Fruit fly (Drosophila melanogaster) whole organism, embryonic: ENCODE measurements around the gene CG5290.

ENCODE experiments used
- Atf-2 ChIP-seq: fragments of 200-800 bp; sonication (Bioruptor generic); optimal IDR thresholded peaks from 2 replicates; lab custom pipeline; 2016; ENCODE audit warnings: missing biosample characterization, missing genetic modification characterization
- Atf6 ChIP-seq: fragments of 200-800 bp; sonication (Bioruptor generic); IDR thresholded peaks from 2 replicates; pipeline ENCODE4 v1.3.6; 2022; ENCODE audit warnings: missing biosample characterization, missing genetic modification characterization
- B-H2 ChIP-seq: fragments of 200-800 bp; sonication (Bioruptor generic); optimal IDR thresholded peaks from 2 replicates; lab custom pipeline; 2018; ENCODE audit warnings: missing biosample characterization, mild to moderate bottlenecking, missing genetic modification characterization
- Blimp-1 ChIP-seq: fragments of 200-800 bp; sonication (Bioruptor generic); optimal IDR thresholded peaks from 3 replicates; lab custom pipeline; 2018; ENCODE audit warnings: missing biosample characterization, missing genetic modification characterization, mild to moderate bottlenecking, moderate library complexity, missing genetic modification reagents
- CG10959 ChIP-seq: fragments of 200-800 bp; sonication (Bioruptor generic); IDR thresholded peaks from 2 replicates; pipeline ENCODE4 v1.3.6; 2022; ENCODE audit warnings: missing biosample characterization, missing genetic modification characterization
- CG11695 ChIP-seq: fragments of 200-800 bp; sonication (Bioruptor generic); IDR thresholded peaks from 3 replicates; pipeline ENCODE4 v1.3.6; 2022; ENCODE audit warnings: missing biosample characterization, missing genetic modification characterization
- CG14667 ChIP-seq: fragments of 200-800 bp; sonication (Bioruptor generic); IDR thresholded peaks from 2 replicates; pipeline ENCODE4 v1.3.6; 2022; ENCODE audit warnings: missing biosample characterization, missing genetic modification characterization
- CG1529 ChIP-seq: fragments of 200-800 bp; sonication (Bioruptor generic); optimal IDR thresholded peaks from 3 replicates; lab custom pipeline; 2018; ENCODE audit warnings: missing biosample characterization, missing genetic modification characterization
- CG17802 ChIP-seq: fragments of 200-800 bp; sonication (Bioruptor generic); optimal IDR thresholded peaks from 2 replicates; lab custom pipeline; 2018; ENCODE audit warnings: missing biosample characterization, mild to moderate bottlenecking, missing genetic modification characterization, moderate library complexity
- CG18262 ChIP-seq: fragments of 200-800 bp; optimal IDR thresholded peaks from 3 replicates; lab custom pipeline; 2019; ENCODE audit warnings: missing biosample characterization, mild to moderate bottlenecking, missing genetic modification characterization, moderate library complexity
- CG2678 ChIP-seq: fragments of 200-800 bp; sonication (Bioruptor generic); optimal IDR thresholded peaks from 3 replicates; lab custom pipeline; 2019; ENCODE audit warnings: missing biosample characterization, mild to moderate bottlenecking, missing genetic modification characterization, moderate library complexity
- CG32532 ChIP-seq: fragments of 200-800 bp; sonication (Bioruptor generic); IDR thresholded peaks from 2 replicates; pipeline ENCODE4 v1.3.6; 2022; ENCODE audit warnings: missing biosample characterization, missing genetic modification characterization
- CG4820 ChIP-seq: fragments of 200-800 bp; sonication (Bioruptor generic); optimal IDR thresholded peaks from 3 replicates; lab custom pipeline; 2016; ENCODE audit warnings: missing biosample characterization, missing genetic modification characterization
- CG7357 ChIP-seq: fragments of 200-800 bp; sonication (Bioruptor generic); IDR thresholded peaks from 3 replicates; pipeline ENCODE4 v1.3.6; 2022; ENCODE audit warnings: missing biosample characterization, missing genetic modification characterization
- CG7987 ChIP-seq: fragments of 200-800 bp; sonication (Bioruptor generic); optimal IDR thresholded peaks from 2 replicates; lab custom pipeline; 2018; ENCODE audit warnings: missing biosample characterization, mild to moderate bottlenecking, missing genetic modification characterization, moderate library complexity
- CG8281 ChIP-seq: fragments of 200-800 bp; sonication (Bioruptor generic); optimal IDR thresholded peaks from 2 replicates; lab custom pipeline; 2018; ENCODE audit warnings: missing biosample characterization, mild to moderate bottlenecking, missing genetic modification characterization, moderate library complexity
- CG9437 ChIP-seq: fragments of 200-800 bp; sonication (Bioruptor generic); optimal IDR thresholded peaks from 2 replicates; lab custom pipeline; 2018; ENCODE audit warnings: missing biosample characterization, mild to moderate bottlenecking, missing genetic modification characterization
- CG9876 ChIP-seq: fragments of 200-800 bp; sonication (Bioruptor generic); optimal IDR thresholded peaks from 2 replicates; lab custom pipeline; 2016; ENCODE audit warnings: missing biosample characterization, missing genetic modification characterization
- Chrac-16 ChIP-seq: fragments of 200-800 bp; sonication (Bioruptor generic); optimal IDR thresholded peaks from 3 replicates; lab custom pipeline; 2016; ENCODE audit warnings: missing biosample characterization, missing genetic modification characterization
- D19B ChIP-seq: fragments of 200-800 bp; sonication (Bioruptor generic); optimal IDR thresholded peaks from 2 replicates; lab custom pipeline; 2017; ENCODE audit warnings: missing biosample characterization, mild to moderate bottlenecking, missing genetic modification characterization
- Elba2 ChIP-seq: fragments of 200-800 bp; sonication (Bioruptor generic); optimal IDR thresholded peaks from 3 replicates; lab custom pipeline; 2016; ENCODE audit warnings: missing biosample characterization, missing genetic modification characterization
- Gsc ChIP-seq: fragments of 200-800 bp; sonication (Bioruptor generic); IDR thresholded peaks from 2 replicates; pipeline ENCODE4 v1.3.6; 2022; ENCODE audit warnings: missing biosample characterization, missing genetic modification characterization
- HmgZ ChIP-seq: fragments of 200-800 bp; sonication (Bioruptor generic); optimal IDR thresholded peaks from 2 replicates; lab custom pipeline; 2018; ENCODE audit warnings: missing biosample characterization, mild to moderate bottlenecking, missing genetic modification characterization
- MTF-1 ChIP-seq: fragments of 200-800 bp; sonication (Bioruptor generic); optimal IDR thresholded peaks from 2 replicates; lab custom pipeline; 2018; ENCODE audit warnings: missing biosample characterization, mild to moderate bottlenecking, missing genetic modification characterization, borderline replicate concordance
- Meics ChIP-seq: fragments of 200-800 bp; sonication (Bioruptor generic); optimal IDR thresholded peaks from 2 replicates; lab custom pipeline; 2017; ENCODE audit warnings: missing biosample characterization, mild to moderate bottlenecking, missing genetic modification characterization
- Myb ChIP-seq: fragments of 200-800 bp; sonication (Bioruptor generic); optimal IDR thresholded peaks from 2 replicates; lab custom pipeline; 2016; ENCODE audit warnings: missing biosample characterization, missing genetic modification characterization
- Opbp ChIP-seq: fragments of 200-800 bp; sonication (Bioruptor generic); IDR thresholded peaks from 3 replicates; pipeline ENCODE4 v1.3.6; 2022; ENCODE audit warnings: missing biosample characterization, missing genetic modification characterization; ENCODE audit not compliant: partially characterized antibody
- Pdp1 ChIP-seq, 2 experiments: fragments of 200-800 bp; sonication (Bioruptor generic); optimal IDR thresholded peaks; 3 replicates each; lab custom pipeline; 2016; ENCODE audit warnings: missing biosample characterization in 2 of 2, missing genetic modification characterization in 2 of 2, mild to moderate bottlenecking in 1 of 2, moderate library complexity in 1 of 2
- Sin3A ChIP-seq: fragments of >200 bp; optimal IDR thresholded peaks from 2 replicates; lab custom pipeline; 2018
- Xrp1 ChIP-seq: fragments of 200-800 bp; sonication (Bioruptor generic); IDR thresholded peaks from 2 replicates; pipeline ENCODE4 v1.3.6; 2022; ENCODE audit warnings: missing biosample characterization, missing genetic modification characterization
- al ChIP-seq: fragments of 200-800 bp; sonication (Bioruptor generic); IDR thresholded peaks from 2 replicates; pipeline ENCODE4 v1.3.6; 2022; ENCODE audit warnings: missing biosample characterization, missing genetic modification characterization
- aop ChIP-seq: fragments of 200-800 bp; sonication (Bioruptor generic); IDR thresholded peaks from 2 replicates; pipeline ENCODE4 v1.3.6; 2022; ENCODE audit warnings: missing biosample characterization, missing genetic modification characterization
- ato ChIP-seq: fragments of 200-800 bp; sonication (Bioruptor generic); IDR thresholded peaks from 2 replicates; pipeline ENCODE4 v1.3.6; 2022; ENCODE audit warnings: missing biosample characterization, missing genetic modification characterization; ENCODE audit not compliant: partially characterized antibody
- bbx ChIP-seq: fragments of 200-800 bp; sonication (Bioruptor generic); IDR thresholded peaks from 2 replicates; pipeline ENCODE4 v1.3.6; 2022; ENCODE audit warnings: missing biosample characterization, missing genetic modification characterization; ENCODE audit not compliant: partially characterized antibody
- cas ChIP-seq: fragments of 200-800 bp; sonication (Bioruptor generic); IDR thresholded peaks from 2 replicates; pipeline ENCODE4 v1.3.6; 2022; ENCODE audit warnings: missing biosample characterization, missing genetic modification characterization
- cato ChIP-seq: fragments of 200-800 bp; sonication (Bioruptor generic); optimal IDR thresholded peaks from 2 replicates; lab custom pipeline; 2016; ENCODE audit warnings: missing biosample characterization, missing genetic modification characterization, borderline replicate concordance
- chif ChIP-seq, 2 experiments: fragments of 200-800 bp; sonication (Bioruptor generic); optimal IDR thresholded peaks; 3 replicates each; lab custom pipeline; 2016; ENCODE audit warnings: missing biosample characterization in 2 of 2, missing genetic modification characterization in 2 of 2
- chinmo ChIP-seq: fragments of 200-800 bp; sonication (Bioruptor generic); IDR thresholded peaks from 4 replicates; pipeline ENCODE4 v1.3.6; 2022; ENCODE audit warnings: missing biosample characterization, missing genetic modification characterization; ENCODE audit not compliant: partially characterized antibody
- da ChIP-seq: fragments of 200-800 bp; sonication (Bioruptor generic); optimal IDR thresholded peaks from 2 replicates; lab custom pipeline; 2016; ENCODE audit warnings: missing biosample characterization, missing genetic modification characterization
- dan ChIP-seq: fragments of 200-800 bp; sonication (Bioruptor generic); IDR thresholded peaks from 2 replicates; pipeline ENCODE4 v1.3.6; 2022; ENCODE audit warnings: missing biosample characterization, missing genetic modification characterization
- dm ChIP-seq: fragments of 200-800 bp; sonication (Bioruptor generic); optimal IDR thresholded peaks from 3 replicates; lab custom pipeline; 2016; ENCODE audit warnings: missing biosample characterization, missing genetic modification characterization
- fd96Cb ChIP-seq: fragments of 200-800 bp; sonication (Bioruptor generic); optimal IDR thresholded peaks from 2 replicates; lab custom pipeline; 2018; ENCODE audit warnings: missing biosample characterization, mild to moderate bottlenecking, missing genetic modification characterization, moderate library complexity
- lov ChIP-seq, 2 experiments: fragments of 200-800 bp in 1 of 2; fragments of >200 bp in 1 of 2; sonication (Bioruptor generic) in 1 of 2; IDR thresholded peaks in 1 of 2; optimal IDR thresholded peaks in 1 of 2; 2 replicates in 1 of 2; 3 replicates in 1 of 2; pipeline versions ENCODE4 v1.3.6 to Lab custom; 2017 to 2022; ENCODE audit warnings: missing biosample characterization in 1 of 2, missing genetic modification characterization in 1 of 2
- odd ChIP-seq: fragments of 200-800 bp; sonication (Bioruptor generic); optimal IDR thresholded peaks from 2 replicates; lab custom pipeline; 2017; ENCODE audit warnings: missing biosample characterization, mild to moderate bottlenecking, missing genetic modification characterization
- org-1 ChIP-seq: fragments of 200-800 bp; sonication (Bioruptor generic); optimal IDR thresholded peaks from 2 replicates; lab custom pipeline; 2017; ENCODE audit warnings: missing biosample characterization, missing genetic modification characterization
- pan ChIP-seq, 4 experiments: fragments of >200 bp in 3 of 4; fragments of 200-800 bp in 1 of 4; sonication (Bioruptor generic) in 1 of 4; optimal IDR thresholded peaks in 3 of 4; IDR thresholded peaks in 1 of 4; 2 replicates each; pipeline versions ENCODE4 v1.3.6 to Lab custom; 2017 to 2022; ENCODE audit warnings: missing biosample characterization in 2 of 4, missing genetic modification characterization in 2 of 4, mixed read lengths in 1 of 4
- pfk ChIP-seq: fragments of 200-800 bp; sonication (Bioruptor generic); optimal IDR thresholded peaks from 2 replicates; lab custom pipeline; 2018; ENCODE audit warnings: missing biosample characterization, mild to moderate bottlenecking, missing genetic modification characterization, moderate library complexity
- pros ChIP-seq: fragments of 200-800 bp; sonication (Bioruptor generic); optimal IDR thresholded peaks from 3 replicates; lab custom pipeline; 2019; ENCODE audit warnings: missing biosample characterization, mild to moderate bottlenecking, missing genetic modification characterization, moderate library complexity
- psq ChIP-seq: fragments of 200-800 bp; sonication (Bioruptor generic); optimal IDR thresholded peaks from 2 replicates; lab custom pipeline; 2017; ENCODE audit warnings: missing biosample characterization, missing genetic modification characterization

Gene CG5290

dm6 chr3L:17961608-17962007, 49.2 kb upstream of the CG5290 start (continued):
- TF ChIP-seq CG8281 (no peak), Chrac-16 (no peak), al (GFP tag; lab: Robert Waterston, UW) (no peak), cato (GFP tag; lab: Kevin White, UChicago) (no peak), CG2678 (no peak), Opbp (GFP tag; lab: Robert Waterston, UW) (peak; percentile 12; the same call in 1 of the 3 replicates), cas (GFP tag; lab: Robert Waterston, UW) (peak; percentile 24; the same call in 1 of the 2 replicates), dan (GFP tag; lab: Robert Waterston, UW) (no peak), CG10959 (GFP tag; lab: Robert Waterston, UW) (no peak), Gsc (GFP tag; lab: Robert Waterston, UW) (no peak), D19B (GFP tag; lab: Kevin White, UChicago) (peak; percentile 47), pros (GFP tag; lab: Kevin White, UChicago) (no peak), CG9437 (no peak), ato (GFP tag; lab: Robert Waterston, UW) (no peak), CG18262 (tag; lab: Kevin White, UChicago) (no peak), chif (GFP tag; optimal IDR thresholded peaks at IDR 0.05; lab: Kevin White, UChicago) (no peak), Meics (GFP tag; lab: Kevin White, UChicago) (no peak), psq (GFP tag; lab: Kevin White, UChicago) (no peak), odd (GFP tag; lab: Kevin White, UChicago) (no peak), CG11695 (peak; percentile 24; the same call in 1 of the 3 replicates), aop (GFP tag; lab: Robert Waterston, UW) (no peak), org-1 (GFP tag; lab: Kevin White, UChicago) (no peak), lov (optimal IDR thresholded peaks at IDR 0.05; lab: Kevin White, UChicago) (no peak), lov (GFP tag; IDR thresholded peaks at IDR 0.05; lab: Robert Waterston, UW) (0 out of 3 replicates have a peak, but pooled peaks have one; percentile 41), Atf6 (peak; percentile 61; the same call in 1 of the 2 replicates), Blimp-1 (GFP tag; lab: Kevin White, UChicago) (peak; percentile 62), pfk (GFP tag; lab: Kevin White, UChicago) (peak; percentile 37), Xrp1 (GFP tag; lab: Robert Waterston, UW) (no peak), Pdp1 (GFP tag; optimal IDR thresholded peaks at IDR 0.05; lab: Kevin White, UChicago) (peak in 1 of 2 experiments; percentile 39), chinmo (peak; percentile 85), Myb (GFP tag; lab: Kevin White, UChicago) (no peak), MTF-1 (GFP tag; lab: Kevin White, UChicago) (peak; percentile 37), bbx (peak; percentile 44; the same call in 1 of the 2 replicates), Elba2 (GFP tag; lab: Kevin White, UChicago) (no peak), CG1529 (GFP tag; lab: Kevin White, UChicago) (no peak), pan (optimal IDR thresholded peaks at IDR 0.05; lab: Kevin White, UChicago) (no peak), pan (GFP tag; optimal IDR thresholded peaks at IDR 0.05 in 1 of 2, IDR thresholded peaks at IDR 0.05 in 1 of 2) (peak in 1 of 2 experiments; percentile 30), CG7987 (GFP tag; lab: Kevin White, UChicago) (peak; percentile 56), da (GFP tag; lab: Kevin White, UChicago) (no peak), Sin3A (lab: Kevin White, UChicago) (no peak), fd96Cb (tag; lab: Kevin White, UChicago) (no peak), CG14667 (no peak), B-H2 (GFP tag; lab: Kevin White, UChicago) (peak; percentile 53), CG32532 (GFP tag; lab: Robert Waterston, UW) (peak; percentile 35; the same call in 1 of the 2 replicates), CG17802 (tag; lab: Kevin White, UChicago) (no peak), CG7357 (GFP tag; lab: Robert Waterston, UW) (no peak), dm (GFP tag; lab: Kevin White, UChicago) (no peak), Atf-2 (no peak), CG4820 (GFP tag; lab: Kevin White, UChicago) (no peak), CG9876 (GFP tag; lab: Kevin White, UChicago) (no peak), HmgZ (tag; lab: Kevin White, UChicago) (peak; percentile 75)
